Worm (Caenorhabditis elegans) whole organism, young adult: ENCODE data around the gene grwd-1.

ENCODE experiments used
- F39B2.1 ChIP-seq: fragments of 200-800 bp; sonication (Bioruptor generic); IDR thresholded peaks from 2 replicates; pipeline ENCODE4 v1.3.6; 2022; ENCODE audit warnings: missing genetic modification reagents, missing genetic modification characterization, missing compliant biosample characterization
- ama-1 ChIP-seq, 3 experiments: fragments of 150-350 bp in 1 of 3; sonication (generic microtip) in 2 of 3; optimal IDR thresholded peaks; 2 replicates each; lab custom pipeline; 2014 to 2018; ENCODE audit warnings: missing biosample characterization in 2 of 3, missing genetic modification characterization in 2 of 3, missing genetic modification reagents in 2 of 3
- gei-17 ChIP-seq: fragments of 200-800 bp; sonication (Bioruptor generic); optimal IDR thresholded peaks from 2 replicates; lab custom pipeline; 2018; ENCODE audit warnings: mild to moderate bottlenecking, missing genetic modification characterization, missing compliant biosample characterization
- nfya-2 ChIP-seq: fragments of 200-800 bp; sonication (Bioruptor generic); IDR thresholded peaks from 2 replicates; pipeline ENCODE4 v1.3.6; 2022; ENCODE audit warnings: missing genetic modification reagents, missing genetic modification characterization, missing compliant biosample characterization
- repo-1 ChIP-seq: sonication (generic microtip); optimal IDR thresholded peaks from 2 replicates; lab custom pipeline; 2017; ENCODE audit warnings: mild to moderate bottlenecking, missing genetic modification characterization, missing compliant biosample characterization
- snpc-3.4 ChIP-seq: sonication (generic microtip); optimal IDR thresholded peaks from 2 replicates; lab custom pipeline; 2017; ENCODE audit warnings: missing genetic modification characterization, mild to moderate bottlenecking, missing compliant biosample characterization, antibody characterized with exemption, moderate library complexity, missing genotype, missing genetic modification reagents
- snpc-4 ChIP-seq, 5 experiments: fragments of 150-350 bp in 1 of 5; sonication (generic microtip) in 4 of 5; optimal IDR thresholded peaks; 2 replicates each; lab custom pipeline; 2014 to 2018; ENCODE audit warnings: missing genetic modification characterization in 5 of 5, missing biosample characterization in 3 of 5, antibody characterized with exemption in 2 of 5, mild to moderate bottlenecking in 2 of 5, missing compliant biosample characterization in 2 of 5, missing genotype in 2 of 5, moderate library complexity in 2 of 5, missing genetic modification reagents in 1 of 5
- zim-3 ChIP-seq: sonication (generic microtip); optimal IDR thresholded peaks from 2 replicates; lab custom pipeline; 2017; ENCODE audit warnings: mild to moderate bottlenecking, missing genetic modification characterization, moderate library complexity, missing compliant biosample characterization

DNA sequence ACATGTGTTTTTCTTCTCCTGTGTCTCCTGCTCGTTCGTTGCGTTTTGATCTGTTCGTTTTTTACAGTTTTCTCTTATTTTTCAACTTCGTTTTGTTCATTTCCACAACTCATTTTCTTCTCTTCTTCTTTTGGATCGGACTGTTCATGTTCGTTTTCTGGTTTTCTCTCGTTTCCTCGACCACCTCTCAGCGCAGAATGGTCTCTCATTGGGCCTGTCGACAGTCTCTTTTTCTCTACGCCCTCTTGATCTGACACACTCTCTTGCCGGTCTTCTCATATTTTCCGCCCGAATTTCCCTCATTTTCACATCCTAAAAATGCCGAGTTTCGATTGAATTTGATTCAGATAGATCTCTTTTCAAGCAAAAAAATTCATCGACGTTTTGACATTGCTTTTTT, 28.4 kb downstream of the grwd-1 start:
- TF ChIP-seq snpc-4 (GFP tag; optimal IDR thresholded peaks at IDR 0.05; lab: Kevin White, UChicago) (no peak), snpc-4 (tag; optimal IDR thresholded peaks at IDR 0.05; lab: Kevin White, UChicago) (no peak), gei-17 (GFP tag; lab: Kevin White, UChicago) (no peak), repo-1 (tag; lab: Kevin White, UChicago) (no peak), nfya-2 (no peak), snpc-3.4 (tag; lab: Kevin White, UChicago) (no peak), F39B2.1 (GFP tag; lab: Robert Waterston, UW) (no peak), ama-1 (optimal IDR thresholded peaks at IDR 0.05; lab: Kevin White, UChicago) (no peak), ama-1 (GFP tag; optimal IDR thresholded peaks at IDR 0.05; lab: Kevin White, UChicago) (no peak), zim-3 (tag; lab: Kevin White, UChicago) (no peak)
